Worm (Caenorhabditis elegans) whole organism, late embryonic: ENCODE results near the gene F07E5.9.
"Not testable (repeated sequence)": the region's sequence is repeated elsewhere in the genome, so short reads cannot be mapped to it uniquely, and the experiment has no call there.

Experiments
- C08G9.2 ChIP-seq: sonication (generic microtip); optimal IDR thresholded peaks from 2 replicates; lab custom pipeline; 2016; ENCODE audit warnings: mild to moderate bottlenecking, missing genetic modification characterization, moderate library complexity, missing compliant biosample characterization
- F13H6.1 ChIP-seq: sonication (generic microtip); optimal IDR thresholded peaks from 2 replicates; lab custom pipeline; 2016; ENCODE audit warnings: missing genetic modification characterization, missing compliant biosample characterization
- T23F11.4 ChIP-seq: fragments of 200-800 bp; sonication (Bioruptor generic); optimal IDR thresholded peaks from 2 replicates; lab custom pipeline; 2018; ENCODE audit warnings: mild to moderate bottlenecking, missing genetic modification characterization, missing compliant biosample characterization
- Y22D7AL.16 ChIP-seq: sonication (generic microtip); optimal IDR thresholded peaks from 2 replicates; lab custom pipeline; 2016; ENCODE audit warnings: missing genetic modification characterization, missing compliant biosample characterization
- ceh-22 ChIP-seq: sonication (generic microtip); optimal IDR thresholded peaks from 2 replicates; lab custom pipeline; 2017; ENCODE audit warnings: missing biosample characterization, missing genetic modification characterization
- ceh-6 ChIP-seq: fragments of 200-800 bp; sonication (Bioruptor generic); optimal IDR thresholded peaks from 2 replicates; lab custom pipeline; 2018; ENCODE audit warnings: mild to moderate bottlenecking, missing genetic modification characterization, missing compliant biosample characterization
- ceh-9 ChIP-seq: sonication (generic microtip); optimal IDR thresholded peaks from 2 replicates; lab custom pipeline; 2016; ENCODE audit warnings: mild to moderate bottlenecking, missing genetic modification characterization, inconsistent platforms, missing compliant biosample characterization
- che-1 ChIP-seq: sonication (generic microtip); optimal IDR thresholded peaks from 2 replicates; lab custom pipeline; 2016; ENCODE audit warnings: mild to moderate bottlenecking, missing genetic modification characterization, missing compliant biosample characterization
- dmd-4 ChIP-seq: sonication (generic microtip); optimal IDR thresholded peaks from 2 replicates; lab custom pipeline; 2016; ENCODE audit warnings: borderline replicate concordance, missing genetic modification characterization, missing compliant biosample characterization
- dve-1 ChIP-seq: sonication (generic microtip); optimal IDR thresholded peaks from 2 replicates; lab custom pipeline; 2017; ENCODE audit warnings: antibody characterized with exemption, mild to moderate bottlenecking, missing genetic modification characterization, missing compliant biosample characterization
- ets-4 ChIP-seq: sonication (generic microtip); optimal IDR thresholded peaks from 2 replicates; lab custom pipeline; 2016; ENCODE audit warnings: missing genetic modification characterization, missing compliant biosample characterization
- eyg-1 ChIP-seq: sonication (generic microtip); optimal IDR thresholded peaks from 2 replicates; lab custom pipeline; 2016; ENCODE audit warnings: missing genotype, missing genetic modification characterization, missing compliant biosample characterization
- fax-1 ChIP-seq: sonication (generic microtip); optimal IDR thresholded peaks from 2 replicates; lab custom pipeline; 2016; ENCODE audit warnings: missing genotype, missing genetic modification characterization, missing compliant biosample characterization
- fkh-10 ChIP-seq: fragments of 150-350 bp; optimal IDR thresholded peaks from 2 replicates; lab custom pipeline; 2014; ENCODE audit warnings: missing biosample characterization, missing genetic modification reagents, missing genetic modification characterization
- fkh-6 ChIP-seq: sonication (generic microtip); optimal IDR thresholded peaks from 2 replicates; lab custom pipeline; 2016; ENCODE audit warnings: missing genetic modification characterization, missing compliant biosample characterization
- gmeb-2 ChIP-seq: sonication (generic microtip); optimal IDR thresholded peaks from 2 replicates; lab custom pipeline; 2016; ENCODE audit warnings: missing genetic modification characterization, inconsistent platforms, missing compliant biosample characterization
- hlh-30 ChIP-seq: sonication (generic microtip); optimal IDR thresholded peaks from 2 replicates; lab custom pipeline; 2017; ENCODE audit warnings: antibody characterized with exemption, missing genetic modification characterization, missing compliant biosample characterization; ENCODE audit not compliant: insufficient read depth
- hlh-6 ChIP-seq: sonication (generic microtip); optimal IDR thresholded peaks from 2 replicates; lab custom pipeline; 2016; ENCODE audit warnings: missing genotype, missing genetic modification characterization, missing compliant biosample characterization
- lim-6 ChIP-seq: sonication (generic microtip); optimal IDR thresholded peaks from 2 replicates; lab custom pipeline; 2016; ENCODE audit warnings: missing genetic modification characterization, missing compliant biosample characterization
- lin-11 ChIP-seq: fragments of 200-800 bp; sonication (Bioruptor generic); optimal IDR thresholded peaks from 2 replicates; lab custom pipeline; 2018; ENCODE audit warnings: mild to moderate bottlenecking, missing genetic modification characterization, missing compliant biosample characterization
- madf-2 ChIP-seq: sonication (generic microtip); optimal IDR thresholded peaks from 2 replicates; lab custom pipeline; 2017; ENCODE audit warnings: missing genetic modification characterization, missing compliant biosample characterization
- nhr-232 ChIP-seq: sonication (generic microtip); optimal IDR thresholded peaks from 2 replicates; lab custom pipeline; 2016; ENCODE audit warnings: missing genetic modification characterization, missing compliant biosample characterization
- npax-4 ChIP-seq: sonication (generic microtip); optimal IDR thresholded peaks from 2 replicates; lab custom pipeline; 2016; ENCODE audit warnings: missing genetic modification characterization, missing compliant biosample characterization
- pax-1 ChIP-seq: fragments of 150-350 bp; optimal IDR thresholded peaks from 2 replicates; lab custom pipeline; 2014; ENCODE audit warnings: missing biosample characterization, missing genetic modification characterization
- pha-2 ChIP-seq: sonication (generic microtip); optimal IDR thresholded peaks from 2 replicates; lab custom pipeline; 2017; ENCODE audit warnings: mild to moderate bottlenecking, missing genetic modification characterization, missing compliant biosample characterization
- pha-4 ChIP-seq: fragments of 150-350 bp; optimal IDR thresholded peaks from 2 replicates; lab custom pipeline; 2018; ENCODE audit warnings: missing biosample characterization, missing genetic modification reagents, missing genetic modification characterization
- pqm-1 ChIP-seq: sonication (generic microtip); optimal IDR thresholded peaks from 2 replicates; lab custom pipeline; 2016; ENCODE audit warnings: missing genetic modification characterization, missing compliant biosample characterization
- pros-1 ChIP-seq: fragments of 150-350 bp; optimal IDR thresholded peaks from 2 replicates; lab custom pipeline; 2014; ENCODE audit warnings: missing biosample characterization, missing genetic modification reagents, missing genetic modification characterization
- sdc-2 ChIP-seq: sonication (generic microtip); optimal IDR thresholded peaks from 2 replicates; lab custom pipeline; 2016; ENCODE audit warnings: missing genotype, missing genetic modification characterization, missing compliant biosample characterization
- sox-2 ChIP-seq: fragments of 200-800 bp; sonication (Bioruptor generic); IDR thresholded peaks from 2 replicates; pipeline ENCODE4 v1.3.6; 2022; ENCODE audit warnings: missing genetic modification reagents, missing genetic modification characterization, missing compliant biosample characterization
- ttx-3 ChIP-seq: sonication (generic microtip); optimal IDR thresholded peaks from 2 replicates; lab custom pipeline; 2016; ENCODE audit warnings: missing genetic modification reagents, missing genetic modification characterization, missing compliant biosample characterization
- unc-3 ChIP-seq, 2 experiments: fragments of 200-800 bp in 1 of 2; sonication (Bioruptor generic) in 1 of 2; sonication (generic microtip) in 1 of 2; conservative IDR thresholded peaks in 1 of 2; optimal IDR thresholded peaks in 1 of 2; 2 replicates each; pipeline versions ENCODE4 v1.3.6 to Lab custom; 2016 to 2022; ENCODE audit warnings: missing compliant biosample characterization in 2 of 2, missing genetic modification characterization in 2 of 2, missing genetic modification reagents in 1 of 2
- zip-5 ChIP-seq: sonication (generic microtip); optimal IDR thresholded peaks from 2 replicates; lab custom pipeline; 2016; ENCODE audit warnings: missing genetic modification characterization, missing compliant biosample characterization
- ztf-16 ChIP-seq: sonication (generic microtip); optimal IDR thresholded peaks from 2 replicates; lab custom pipeline; 2017; ENCODE audit warnings: missing genetic modification characterization, missing compliant biosample characterization

Gene F07E5.9

DNA sequence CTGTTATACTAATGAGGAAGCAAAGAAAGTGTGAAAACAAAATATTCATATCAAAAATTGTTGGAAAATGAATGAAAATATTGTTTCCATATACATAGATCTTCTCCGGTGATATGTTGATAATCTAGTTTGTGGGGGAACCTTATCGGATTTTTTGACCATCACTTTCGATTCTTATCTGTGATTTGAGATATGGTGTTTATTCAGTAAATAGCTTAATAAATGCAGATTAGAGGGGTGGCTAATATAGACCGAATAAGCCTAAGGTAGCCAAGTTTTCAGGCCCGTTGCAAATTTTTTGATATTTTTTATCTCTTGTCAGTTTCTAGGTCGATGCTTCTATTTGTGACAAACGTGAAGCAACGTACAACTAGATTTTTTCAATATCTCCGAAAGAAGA is 8.9 kb downstream of the F07E5.9 start, which contains the start of gene F07E5.7:
TSS of gene F07E5.7 (minus strand) at position 101 of the 400 bp plus-strand sequence.
- no peak for TF ChIP-seq ttx-3 (tag; lab: Kevin White, UChicago)
- TF ChIP-seq ceh-9 (tag; lab: Kevin White, UChicago) = no peak
- TF ChIP-seq fkh-6 (tag; lab: Kevin White, UChicago) = no peak
- TF ChIP-seq dmd-4 (tag; lab: Kevin White, UChicago) = no peak
- no peak for TF ChIP-seq pros-1 (tag; lab: Kevin White, UChicago)
- no peak for TF ChIP-seq sox-2 (GFP tag; lab: Robert Waterston, UW)
- no peak for TF ChIP-seq pha-4 (tag; lab: Kevin White, UChicago)
- TF ChIP-seq pqm-1 (tag; lab: Kevin White, UChicago) = no peak
- no peak for TF ChIP-seq sdc-2 (tag; lab: Kevin White, UChicago)
- TF ChIP-seq F13H6.1 (tag; lab: Kevin White, UChicago) = no peak
- no peak for TF ChIP-seq T23F11.4 (GFP tag; lab: Kevin White, UChicago)

DNA sequence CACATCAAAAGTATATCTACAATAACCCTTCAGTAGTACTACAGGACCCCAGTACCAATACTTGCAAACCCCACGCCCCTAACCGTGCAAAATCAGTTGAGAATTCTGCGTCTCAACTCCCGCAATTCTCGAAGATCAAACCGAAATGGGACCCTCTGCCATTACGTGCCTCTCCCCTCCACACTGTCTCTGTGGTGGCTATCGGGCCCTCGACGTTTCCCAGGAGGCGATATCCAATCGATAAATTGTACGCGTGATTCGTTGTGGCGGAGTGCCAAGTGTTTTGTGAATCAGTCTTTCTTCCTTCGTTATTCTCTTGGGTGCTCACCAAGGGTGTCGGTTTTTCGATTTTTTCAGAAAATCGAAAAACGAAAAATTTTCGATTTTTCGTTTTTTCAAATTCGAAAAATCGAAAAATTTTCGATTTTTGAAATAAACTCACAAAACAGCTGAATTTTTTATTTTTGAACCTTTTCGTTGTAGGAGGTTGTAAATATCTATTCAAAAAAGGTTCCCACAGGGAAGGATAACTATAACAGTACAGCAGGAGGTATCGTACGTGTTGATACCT is 12.8 kb downstream of the F07E5.9 start, which contains the start of gene F07E5.12:
TSS of gene F07E5.12 (plus strand) at position 521 of the 571 bp plus-strand sequence.
- TF ChIP-seq pha-4, pros-1, gmeb-2 (tag; lab: Kevin White, UChicago): not testable (repeated sequence)
- TF ChIP-seq, all 69 proteins: peak for 0; not testable (repeated sequence) for 69

ce11 chrII:2064497-2064896 is 15.8 kb downstream of the F07E5.9 start, which contains the start of gene fbxb-6:
Gene fbxb-6, plus strand, starts transcription at chrII:2064797.
- no peak for TF ChIP-seq ceh-22 (tag; lab: Kevin White, UChicago)
- no peak for TF ChIP-seq ztf-16 (tag; lab: Kevin White, UChicago)
- TF ChIP-seq unc-3 (GFP tag; conservative IDR thresholded peaks at IDR 0.05; lab: Robert Waterston, UW) = no peak
- TF ChIP-seq unc-3 (tag; optimal IDR thresholded peaks at IDR 0.05; lab: Kevin White, UChicago) = no peak
- TF ChIP-seq pha-2 = no peak
- no peak for TF ChIP-seq C08G9.2 (tag; lab: Kevin White, UChicago)
- TF ChIP-seq lim-6 = no peak
- no peak for TF ChIP-seq Y22D7AL.16
- no peak for TF ChIP-seq madf-2 (tag; lab: Kevin White, UChicago)
- TF ChIP-seq che-1 = no peak
- no peak for TF ChIP-seq dve-1 (tag; lab: Kevin White, UChicago)
- no peak for TF ChIP-seq hlh-30 (tag; lab: Kevin White, UChicago)
- TF ChIP-seq ets-4 (tag; lab: Kevin White, UChicago) = no peak

DNA sequence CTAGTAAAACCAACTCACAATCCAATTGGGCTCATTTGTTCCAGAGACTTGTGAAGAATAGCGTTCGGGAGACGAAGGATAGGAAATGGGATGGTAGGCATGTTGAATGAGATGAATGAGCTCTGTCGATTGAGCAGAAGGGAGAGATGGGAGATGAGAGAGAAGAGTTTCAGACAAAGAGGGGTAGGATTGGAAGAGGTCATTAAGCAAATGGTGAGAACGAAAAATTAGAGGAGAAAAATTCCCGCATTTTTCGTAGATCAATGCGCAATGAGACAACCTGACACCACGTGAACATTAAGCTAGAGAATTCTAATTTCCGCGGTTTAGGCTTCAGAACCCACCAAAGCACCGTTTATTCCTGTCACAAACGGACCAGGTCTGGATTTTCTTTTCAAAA is 16.3 kb downstream of the F07E5.9 start, which contains the start of gene F07E5.13:
TSS of gene F07E5.13 (minus strand) at position 101 of the 400 bp plus-strand sequence.
- TF ChIP-seq lin-11 (no peak), pha-4 (tag; lab: Kevin White, UChicago) (no peak), eyg-1 (tag; lab: Kevin White, UChicago) (no peak), fkh-6 (tag; lab: Kevin White, UChicago) (no peak), hlh-6 (tag; lab: Kevin White, UChicago) (no peak), pax-1 (no peak), ceh-6 (GFP tag; lab: Kevin White, UChicago) (no peak), hlh-30 (tag; lab: Kevin White, UChicago) (no peak), Y22D7AL.16 (no peak), pqm-1 (tag; lab: Kevin White, UChicago) (no peak), npax-4 (tag; lab: Kevin White, UChicago) (no peak), fax-1 (tag; lab: Kevin White, UChicago) (no peak), ceh-22 (tag; lab: Kevin White, UChicago) (no peak), zip-5 (tag; lab: Kevin White, UChicago) (no peak), fkh-10 (GFP tag; lab: Kevin White, UChicago) (no peak), nhr-232 (tag; lab: Kevin White, UChicago) (no peak), T23F11.4 (GFP tag; lab: Kevin White, UChicago) (no peak)
